Worm (Caenorhabditis elegans): ENCODE results near the gene sre-29.
"Not testable (repeated sequence)": the region's sequence is repeated elsewhere in the genome, so short reads cannot be mapped to it uniquely, and the experiment has no call there.

sre-29 gene

DNA sequence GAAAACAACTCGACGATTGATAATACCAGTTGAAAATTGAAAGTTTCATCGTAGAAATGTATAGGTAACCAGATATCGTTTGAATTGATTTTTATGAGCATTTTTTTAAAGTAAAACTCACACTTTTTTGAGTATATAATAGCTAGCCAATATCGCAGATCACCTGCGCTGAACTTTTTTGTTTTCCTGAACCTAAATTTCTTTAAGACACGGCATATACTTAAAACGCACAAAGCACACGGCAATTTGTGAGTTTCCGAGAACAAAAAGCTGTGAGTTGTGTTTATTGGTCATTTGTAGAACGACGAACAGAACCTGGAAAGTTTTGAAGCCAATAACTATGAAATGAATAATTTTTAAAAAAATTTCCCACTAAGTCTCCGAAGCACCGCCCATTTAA, at the start of gene sre-29:
Gene sre-29, minus strand, starts transcription at position 101 of the 400 bp plus-strand sequence.
- TF ChIP-seq unc-62 (GFP tag; optimal IDR thresholded peaks at IDR 0.05), result no peak

DNA sequence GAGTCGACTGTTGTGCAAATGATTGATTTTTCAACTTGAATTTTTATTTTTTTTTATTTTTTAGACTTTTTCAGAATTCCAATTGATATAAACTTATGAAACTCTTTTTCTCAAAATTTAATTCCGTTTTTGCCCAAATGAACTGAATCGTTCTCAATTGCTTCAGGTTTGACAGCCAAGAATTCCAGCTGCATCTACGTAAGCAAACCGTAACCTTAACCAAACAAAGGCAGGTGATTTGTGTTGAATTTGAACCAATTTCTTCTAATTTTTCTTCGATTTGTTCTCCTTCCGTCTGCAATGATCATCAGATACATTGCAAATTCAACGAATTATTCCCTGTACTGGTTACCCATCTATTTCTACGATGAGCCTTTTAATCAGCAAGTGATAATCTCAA, 48.2 kb upstream of the sre-29 start, which contains the start of gene sre-34:
Gene sre-34, plus strand, starts transcription at position 301 of the 400 bp plus-strand sequence.
- TF ChIP-seq unc-62 (GFP tag; optimal IDR thresholded peaks at IDR 0.05), result no peak

DNA sequence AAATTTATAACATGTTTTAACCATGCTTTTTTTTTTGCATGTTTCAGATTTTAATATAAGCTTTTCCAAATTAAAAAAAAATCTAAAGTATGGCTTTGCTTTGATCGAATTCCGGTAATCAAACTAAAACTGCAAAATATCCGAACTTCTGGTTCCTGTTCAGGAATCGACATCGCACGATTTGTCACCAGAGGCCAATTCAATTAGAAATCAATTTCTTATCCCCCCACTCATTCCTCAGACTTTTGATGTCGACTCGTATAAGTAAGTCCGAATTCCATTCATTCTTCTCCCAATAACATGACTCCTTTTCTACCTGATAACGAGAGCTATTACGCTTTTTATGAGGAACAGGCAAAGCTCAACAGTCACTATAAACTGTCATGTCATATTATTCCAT, 46.5 kb upstream of the sre-29 start, which contains the start of gene srh-27:
Gene srh-27, plus strand, starts transcription at position 301 of the 400 bp plus-strand sequence.
- no peak for TF ChIP-seq unc-62 (GFP tag; optimal IDR thresholded peaks at IDR 0.05)

DNA sequence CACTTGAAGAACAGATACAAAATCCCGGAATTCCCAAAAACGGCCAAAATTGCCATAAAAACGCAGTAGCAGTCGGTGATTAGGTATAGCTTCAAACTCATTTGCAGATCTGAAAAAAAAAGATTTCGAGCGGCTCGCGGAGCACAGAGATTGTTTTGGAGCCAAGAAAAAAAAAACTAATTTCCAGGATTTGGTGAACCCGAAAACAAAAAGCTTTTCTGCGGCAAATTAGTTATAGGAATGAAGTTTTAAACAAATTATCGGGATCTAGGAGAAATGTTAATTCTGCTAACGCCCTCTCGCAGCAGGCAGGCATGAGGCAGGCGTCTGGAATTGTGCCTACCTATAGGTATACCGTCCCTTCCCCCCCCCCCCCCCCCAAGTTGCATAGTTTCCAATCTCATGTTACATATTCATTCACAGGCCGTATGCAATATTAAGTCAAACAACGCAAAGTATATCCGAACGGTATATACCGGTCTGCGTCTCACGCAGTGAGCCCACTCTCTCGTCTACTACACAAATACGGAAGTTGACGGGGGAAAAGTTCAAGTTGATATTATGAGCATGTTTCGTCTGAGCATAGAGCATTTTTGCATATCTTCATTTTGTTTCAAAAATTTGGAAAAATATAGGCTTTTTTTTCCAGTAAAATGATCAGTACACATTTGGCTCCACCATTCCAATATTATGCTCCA, 43.1 kb upstream of the sre-29 start, which contains the start of the genes W05H5.1 and pitr-6:
Gene W05H5.1, minus strand, starts transcription at position 101 of the 698 bp plus-strand sequence.
Gene pitr-6, plus strand, starts transcription at position 648 of the 698 bp plus-strand sequence.
- TF ChIP-seq unc-62 (GFP tag; optimal IDR thresholded peaks at IDR 0.05), result no peak

DNA sequence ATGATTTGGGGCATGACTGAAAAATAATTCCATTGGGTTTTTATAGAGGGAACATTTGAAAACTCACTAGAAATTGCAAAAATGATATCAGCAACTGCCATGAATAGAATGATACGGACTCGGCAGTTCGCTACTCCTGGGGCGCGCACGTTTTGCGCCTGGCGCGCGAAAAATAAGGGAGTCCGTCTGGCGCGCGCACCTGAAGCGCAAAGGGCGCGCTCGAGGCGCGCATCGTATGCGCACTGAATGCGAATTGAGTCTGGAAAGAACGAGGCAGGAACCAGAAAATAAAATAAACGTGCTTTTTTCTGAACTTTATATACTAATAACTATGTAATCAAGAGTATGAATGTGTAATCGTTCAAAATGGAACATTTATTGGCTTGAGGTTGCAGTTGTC, 39.5 kb upstream of the sre-29 start, which contains the start of gene Y57A10C.10:
Gene Y57A10C.10, minus strand, starts transcription at position 101 of the 400 bp plus-strand sequence.
- TF ChIP-seq unc-62 (GFP tag; optimal IDR thresholded peaks at IDR 0.05), result not testable (repeated sequence)

DNA sequence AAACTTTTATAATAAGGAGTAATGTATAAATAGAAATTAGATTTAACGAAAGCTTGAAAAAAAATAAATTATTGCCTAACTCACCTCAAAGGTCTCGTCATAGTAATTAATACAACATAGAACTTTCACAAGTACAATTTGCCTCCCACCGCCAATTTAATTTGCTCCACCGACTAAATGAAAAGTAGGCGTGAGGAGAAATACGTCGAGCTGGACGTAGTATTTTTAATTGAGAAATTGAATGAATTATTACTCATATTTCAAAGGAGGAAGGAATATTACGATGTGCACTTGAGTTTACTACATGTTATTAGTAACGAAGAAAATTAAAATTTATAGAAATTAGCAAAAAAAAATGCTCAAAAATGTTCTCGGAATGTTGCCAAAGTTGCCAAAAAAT, 36.8 kb upstream of the sre-29 start, which contains the start of gene Y57A10C.9:
Gene Y57A10C.9, minus strand, starts transcription at position 101 of the 400 bp plus-strand sequence.
- TF ChIP-seq unc-62 (GFP tag; optimal IDR thresholded peaks at IDR 0.05), result no peak

DNA sequence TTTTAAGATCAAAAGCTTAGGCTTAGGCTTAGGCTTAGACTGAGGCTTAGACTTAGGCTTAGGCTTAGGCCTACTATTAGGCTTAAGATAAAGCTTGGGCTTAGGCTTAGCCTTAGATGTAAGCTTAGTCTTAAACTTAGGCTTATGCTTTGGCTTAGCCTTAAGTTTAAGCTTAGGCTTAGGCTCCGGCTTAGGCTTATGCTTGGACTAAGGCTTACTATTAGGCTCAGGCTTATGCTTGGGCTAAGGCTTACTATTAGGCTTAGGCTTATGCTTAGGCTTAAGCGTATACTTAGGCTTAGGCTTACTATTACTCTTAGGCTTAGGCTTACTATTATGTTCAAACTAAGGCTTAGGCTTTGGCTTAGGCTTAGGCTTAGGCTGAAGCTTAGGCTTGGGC, 35.0 kb upstream of the sre-29 start:
- no peak for TF ChIP-seq unc-62 (GFP tag; optimal IDR thresholded peaks at IDR 0.05)

DNA sequence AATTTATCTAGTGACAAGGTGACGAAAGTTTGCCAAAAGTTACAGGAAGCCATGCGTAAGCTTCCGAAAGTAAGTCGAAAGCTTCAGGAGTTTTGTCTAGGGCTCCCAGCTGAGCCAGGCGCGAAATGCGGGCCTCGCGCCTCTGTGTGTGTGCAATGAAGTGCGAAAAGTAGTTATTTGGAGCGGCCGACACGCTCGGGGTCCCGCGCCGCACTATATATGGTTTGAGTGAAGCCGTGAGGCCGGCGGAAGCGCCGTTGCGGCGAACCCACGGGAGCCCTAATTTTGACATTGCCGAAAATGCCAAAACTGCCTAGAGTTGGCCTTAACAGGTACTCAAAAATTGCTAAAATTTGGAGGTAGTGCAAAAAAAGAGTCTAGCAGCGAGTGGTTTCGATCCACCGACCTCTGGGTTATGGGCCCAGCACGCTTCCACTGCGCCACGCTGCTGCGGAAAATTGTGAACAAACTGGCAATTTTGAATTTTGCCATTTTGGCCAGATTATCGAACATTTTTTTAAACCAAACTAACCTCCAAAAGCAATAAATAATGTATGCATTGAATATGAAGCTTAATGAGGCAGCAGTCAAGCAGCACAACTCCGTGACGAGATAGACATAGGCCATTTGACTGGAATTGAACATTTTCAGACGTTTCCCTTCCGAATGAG, 33.6 kb upstream of the sre-29 start:
- TF ChIP-seq unc-62 (GFP tag; optimal IDR thresholded peaks at IDR 0.05), result no peak

DNA sequence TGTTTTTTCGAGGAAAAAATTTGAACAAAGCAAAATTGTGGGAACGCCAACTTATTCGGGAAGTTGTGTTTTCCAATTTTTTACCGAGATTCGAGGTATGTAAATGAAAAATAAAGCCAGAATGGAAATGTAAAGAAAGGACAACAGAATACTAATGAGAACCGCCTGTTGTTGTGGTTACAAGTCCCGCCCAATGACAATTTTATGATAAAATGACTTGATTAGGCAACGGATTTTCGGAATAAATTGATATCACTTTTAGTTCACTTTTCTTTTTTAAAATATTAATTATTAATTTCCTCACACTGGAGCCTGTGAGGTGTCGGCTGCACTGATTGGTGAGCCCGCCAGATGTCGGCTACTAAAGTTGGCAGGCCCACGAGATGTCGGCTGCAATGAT, 30.7 kb upstream of the sre-29 start, which contains the start of gene dct-12:
Gene dct-12, minus strand, starts transcription at position 101 of the 400 bp plus-strand sequence.
- TF ChIP-seq unc-62 (GFP tag; optimal IDR thresholded peaks at IDR 0.05), result no peak

DNA sequence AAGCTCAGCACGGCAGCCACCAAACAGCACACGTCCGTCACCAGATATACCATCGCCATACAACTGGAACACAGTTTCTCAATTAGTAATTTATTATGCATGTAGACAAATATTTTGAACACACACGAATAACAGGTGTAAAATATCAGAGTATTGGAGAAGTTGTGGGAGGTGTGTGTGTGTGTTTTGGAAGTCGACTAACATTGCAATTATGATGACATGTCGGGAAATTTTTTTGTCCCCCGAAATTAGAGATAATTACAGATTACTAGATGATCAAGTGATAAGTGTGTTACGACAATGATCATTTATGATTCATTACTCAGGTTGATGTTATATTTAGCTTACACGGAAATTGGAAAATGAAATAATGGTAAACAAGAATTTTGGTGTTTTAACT, 28.1 kb upstream of the sre-29 start, which contains the start of gene Y57A10C.8:
Gene Y57A10C.8, minus strand, starts transcription at position 101 of the 400 bp plus-strand sequence.
- no peak for TF ChIP-seq unc-62 (GFP tag; optimal IDR thresholded peaks at IDR 0.05)

DNA sequence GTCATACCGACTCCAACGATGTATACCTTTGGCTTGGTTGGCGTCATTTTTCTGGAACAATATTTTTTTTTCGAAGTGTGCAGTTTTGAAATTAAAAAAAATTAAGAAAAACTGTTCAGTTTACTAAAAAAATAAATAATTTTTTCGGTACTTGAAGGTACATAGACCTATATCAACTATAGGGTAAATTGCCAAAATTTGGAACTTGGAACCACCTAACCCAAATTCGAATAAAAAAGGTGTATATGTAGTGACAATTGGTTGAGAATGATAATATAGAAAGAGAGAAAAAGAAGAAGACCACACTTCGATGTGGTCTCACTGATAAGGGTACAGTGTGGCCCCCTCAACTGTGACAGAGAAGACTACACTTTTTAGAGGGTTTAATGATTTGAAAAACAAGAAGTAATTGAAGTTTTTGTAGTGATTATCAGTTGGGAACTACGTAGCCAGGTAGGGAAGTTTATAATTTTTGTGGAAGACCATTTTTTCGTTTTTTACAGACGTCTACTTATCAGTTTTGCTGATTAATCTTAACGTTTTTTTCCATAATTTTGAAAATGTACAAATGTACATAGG, 24.0 kb upstream of the sre-29 start, which contains the start of gene daf-22:
Gene daf-22, minus strand, starts transcription at position 51 of the 579 bp plus-strand sequence.
- TF ChIP-seq unc-62 (GFP tag; optimal IDR thresholded peaks at IDR 0.05), result no peak

DNA sequence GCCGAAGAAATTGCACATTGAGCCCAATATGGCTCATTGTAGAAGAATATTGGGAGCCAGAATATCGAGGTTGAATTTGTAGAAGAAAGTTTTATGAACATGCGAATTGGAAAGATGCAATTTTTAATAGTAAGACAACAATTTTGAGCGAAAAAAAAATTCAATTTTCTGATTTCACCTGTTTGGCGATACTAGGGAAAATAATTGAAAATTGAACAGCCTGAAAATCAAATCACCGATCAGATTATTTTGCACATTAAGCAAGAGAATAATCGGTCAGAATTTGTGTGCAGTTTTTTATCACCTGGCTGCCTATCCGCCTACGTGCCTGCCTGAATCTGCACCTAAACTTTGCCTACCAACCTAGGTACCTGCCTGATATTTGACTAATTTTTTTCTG, 18.8 kb upstream of the sre-29 start, which contains the start of gene sre-26:
Gene sre-26, minus strand, starts transcription at position 101 of the 400 bp plus-strand sequence.
- no peak for TF ChIP-seq unc-62 (GFP tag; optimal IDR thresholded peaks at IDR 0.05)

DNA sequence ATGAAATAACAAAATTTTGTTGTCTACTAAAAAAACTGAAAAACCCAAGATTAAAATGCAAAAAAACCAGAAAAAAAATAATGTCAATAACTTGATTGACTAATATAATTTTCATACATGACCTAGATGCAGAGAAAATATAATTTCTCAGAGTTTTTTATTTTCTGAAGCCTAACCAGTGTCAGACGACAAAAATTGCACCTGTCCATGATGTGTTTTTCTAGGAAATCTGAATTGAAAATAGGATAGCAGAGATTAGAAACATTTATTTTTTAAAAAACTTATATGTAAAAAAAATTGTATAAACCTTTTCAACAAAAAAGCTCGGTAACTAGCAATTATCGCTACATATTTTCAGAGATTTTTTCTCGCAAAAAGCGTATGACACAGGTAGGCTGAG, 16.3 kb upstream of the sre-29 start:
- TF ChIP-seq unc-62 (GFP tag; optimal IDR thresholded peaks at IDR 0.05), result no peak

DNA sequence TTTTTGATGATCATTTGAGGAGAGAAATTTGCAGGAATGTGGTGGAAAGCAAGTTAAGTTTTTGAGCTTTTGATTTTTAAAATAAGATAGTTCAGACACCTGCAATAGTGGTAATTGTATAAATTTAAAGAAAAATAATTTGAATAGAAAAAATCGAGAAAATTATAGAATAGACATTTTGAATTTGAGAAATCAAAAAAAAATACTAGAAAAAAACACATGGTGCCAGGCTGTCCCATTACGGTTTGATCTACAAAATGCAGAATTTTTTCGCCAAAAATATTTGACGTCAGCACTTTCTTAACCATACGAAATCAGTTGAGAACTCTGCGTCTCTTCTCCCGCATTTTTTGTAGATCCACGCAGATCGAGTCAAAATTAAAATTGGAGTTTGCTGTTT, 15.8 kb upstream of the sre-29 start, which contains the start of gene sre-27:
Gene sre-27, minus strand, starts transcription at position 101 of the 400 bp plus-strand sequence.
- TF ChIP-seq unc-62 (GFP tag; optimal IDR thresholded peaks at IDR 0.05), result no peak

DNA sequence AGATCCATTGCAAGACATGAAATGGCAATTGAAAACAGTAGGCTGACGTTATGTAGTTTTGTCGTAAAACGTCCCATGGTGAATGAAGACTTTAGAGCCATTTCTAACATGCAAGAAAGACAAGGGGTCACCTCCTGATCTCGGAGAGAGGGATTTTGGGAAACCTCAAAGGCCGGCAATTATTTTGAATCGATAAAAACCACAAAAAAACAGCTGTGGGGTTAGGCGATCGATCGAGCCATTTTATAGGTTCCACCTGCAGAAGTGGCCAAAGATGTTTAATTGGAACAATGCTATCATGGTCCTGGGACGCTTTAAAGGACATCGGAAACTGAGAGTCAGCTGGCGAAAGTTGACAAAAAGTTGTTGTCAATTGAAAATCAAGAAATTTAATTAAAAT, 13.1 kb upstream of the sre-29 start, which contains the start of gene Y57A10C.11:
Gene Y57A10C.11, minus strand, starts transcription at position 101 of the 400 bp plus-strand sequence.
- TF ChIP-seq unc-62 (GFP tag; optimal IDR thresholded peaks at IDR 0.05), result no peak

DNA sequence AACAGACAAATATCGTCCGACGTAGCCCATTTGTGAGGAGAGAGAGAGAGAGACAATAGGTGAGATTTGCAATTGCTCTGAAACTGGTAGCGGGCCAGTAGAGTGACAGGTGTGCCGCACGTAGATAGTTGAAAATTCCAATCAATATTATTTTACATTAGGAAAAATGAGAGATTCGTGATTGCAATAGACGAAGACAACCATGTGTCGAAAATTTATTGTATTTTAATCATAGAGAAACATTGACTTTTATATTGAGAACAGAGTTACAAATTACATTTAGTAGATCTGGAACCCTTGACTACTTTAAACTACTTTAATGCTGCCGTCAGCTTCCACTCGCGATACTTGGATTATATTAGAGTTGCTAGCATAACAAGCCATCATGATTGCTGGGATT, 10.7 kb upstream of the sre-29 start, which contains the start of gene Y57A10C.1:
Gene Y57A10C.1, minus strand, starts transcription at position 101 of the 400 bp plus-strand sequence.
- no peak for TF ChIP-seq unc-62 (GFP tag; optimal IDR thresholded peaks at IDR 0.05)

All from whole organism, dauer.